Fruit fly (Drosophila melanogaster) whole organism, embryonic: ENCODE results near the gene Xport-B.

ENCODE experiments used
- ATbp ChIP-seq: fragments of 200-800 bp; sonication (Bioruptor generic); optimal IDR thresholded peaks from 2 replicates; lab custom pipeline; 2017; ENCODE audit warnings: missing biosample characterization, mild to moderate bottlenecking, missing genetic modification characterization, missing genetic modification reagents
- Antp ChIP-seq: fragments of 200-800 bp; sonication (Bioruptor generic); optimal IDR thresholded peaks from 3 replicates; lab custom pipeline; 2016; ENCODE audit warnings: missing biosample characterization, missing genetic modification characterization
- B-H2 ChIP-seq: fragments of 200-800 bp; sonication (Bioruptor generic); optimal IDR thresholded peaks from 2 replicates; lab custom pipeline; 2018; ENCODE audit warnings: missing biosample characterization, mild to moderate bottlenecking, missing genetic modification characterization
- CG10462 ChIP-seq: fragments of 200-800 bp; sonication (Bioruptor generic); optimal IDR thresholded peaks from 2 replicates; lab custom pipeline; 2016; ENCODE audit warnings: missing biosample characterization, missing genetic modification characterization
- CG10959 ChIP-seq: fragments of 200-800 bp; sonication (Bioruptor generic); IDR thresholded peaks from 2 replicates; pipeline ENCODE4 v1.3.6; 2022; ENCODE audit warnings: missing biosample characterization, missing genetic modification characterization
- CG11398 ChIP-seq: fragments of 200-800 bp; sonication (Bioruptor generic); optimal IDR thresholded peaks from 2 replicates; lab custom pipeline; 2016; ENCODE audit warnings: missing biosample characterization, missing genetic modification characterization
- CG11696 ChIP-seq: fragments of 200-800 bp; sonication (Bioruptor generic); IDR thresholded peaks from 2 replicates; pipeline ENCODE4 v1.3.6; 2022; ENCODE audit warnings: missing biosample characterization, missing genetic modification characterization
- CG12391 ChIP-seq: fragments of 200-800 bp; sonication (Bioruptor generic); optimal IDR thresholded peaks from 3 replicates; lab custom pipeline; 2018; ENCODE audit warnings: missing biosample characterization, mild to moderate bottlenecking, missing genetic modification characterization, moderate library complexity
- CG12659 ChIP-seq: fragments of 200-800 bp; sonication (Bioruptor generic); optimal IDR thresholded peaks from 3 replicates; lab custom pipeline; 2017; ENCODE audit warnings: mild to moderate bottlenecking, missing biosample characterization, missing genetic modification reagents, missing genetic modification characterization
- CG13287 ChIP-seq: fragments of 200-800 bp; sonication (Bioruptor generic); IDR thresholded peaks from 2 replicates; pipeline ENCODE4 v1.3.6; 2022; ENCODE audit warnings: missing biosample characterization, missing genetic modification characterization; ENCODE audit not compliant: partially characterized antibody
- CG14441 ChIP-seq: fragments of 200-800 bp; sonication (Bioruptor generic); IDR thresholded peaks from 2 replicates; pipeline ENCODE4 v1.3.6; 2022; ENCODE audit warnings: missing biosample characterization, missing genetic modification characterization
- CG16779 ChIP-seq: fragments of 200-800 bp; sonication (Bioruptor generic); IDR thresholded peaks from 2 replicates; pipeline ENCODE4 v1.3.6; 2022; ENCODE audit warnings: missing biosample characterization, missing genetic modification characterization
- CG2120 ChIP-seq: fragments of 200-800 bp; sonication (Bioruptor generic); optimal IDR thresholded peaks from 3 replicates; lab custom pipeline; 2016; ENCODE audit warnings: missing biosample characterization, missing genetic modification characterization
- CG4360 ChIP-seq: fragments of 200-800 bp; sonication (Bioruptor generic); IDR thresholded peaks from 2 replicates; pipeline ENCODE4 v1.3.6; 2022; ENCODE audit warnings: missing biosample characterization, missing genetic modification characterization
- CG7372 ChIP-seq: fragments of 200-800 bp; sonication (Bioruptor generic); IDR thresholded peaks from 2 replicates; pipeline ENCODE4 v1.3.6; 2022; ENCODE audit warnings: missing biosample characterization, missing genetic modification characterization
- CG7928 ChIP-seq: fragments of 200-800 bp; sonication (Bioruptor generic); optimal IDR thresholded peaks from 2 replicates; lab custom pipeline; 2017; ENCODE audit warnings: missing biosample characterization, mild to moderate bottlenecking, missing genetic modification characterization
- CG9797 ChIP-seq: fragments of 200-800 bp; sonication (Bioruptor generic); optimal IDR thresholded peaks from 3 replicates; lab custom pipeline; 2018; ENCODE audit warnings: missing biosample characterization, mild to moderate bottlenecking, missing genetic modification characterization
- CHES-1-like ChIP-seq: fragments of 200-800 bp; sonication (Bioruptor generic); optimal IDR thresholded peaks from 2 replicates; lab custom pipeline; 2016; ENCODE audit warnings: missing biosample characterization, missing genetic modification characterization
- Dad ChIP-seq: fragments of 200-800 bp; sonication (Bioruptor generic); optimal IDR thresholded peaks from 3 replicates; lab custom pipeline; 2016; ENCODE audit warnings: missing biosample characterization, missing genetic modification characterization
- Ets65A ChIP-seq: fragments of 200-800 bp; sonication (Bioruptor generic); peaks from one replicate; lab custom pipeline; 2016; ENCODE audit warnings: missing biosample characterization, missing genetic modification characterization
- Gug ChIP-seq: fragments of 200-800 bp; sonication (Bioruptor generic); IDR thresholded peaks from 4 replicates; pipeline ENCODE4 v1.3.6; 2022; ENCODE audit warnings: missing biosample characterization, missing genetic modification characterization
- HLH3B ChIP-seq: fragments of 200-800 bp; sonication (Bioruptor generic); IDR thresholded peaks from 2 replicates; pipeline ENCODE4 v1.3.6; 2022; ENCODE audit warnings: missing biosample characterization, missing genetic modification characterization
- Hmr ChIP-seq: fragments of 200-800 bp; sonication (Bioruptor generic); optimal IDR thresholded peaks from 3 replicates; lab custom pipeline; 2017; ENCODE audit warnings: mild to moderate bottlenecking, missing biosample characterization, missing genetic modification reagents, missing genetic modification characterization
- Kr ChIP-seq: fragments of 200-800 bp; sonication (Bioruptor generic); optimal IDR thresholded peaks from 2 replicates; lab custom pipeline; 2017; ENCODE audit warnings: missing biosample characterization, mild to moderate bottlenecking, missing genetic modification characterization
- Max ChIP-seq: fragments of 200-800 bp; sonication (Bioruptor generic); optimal IDR thresholded peaks from 2 replicates; lab custom pipeline; 2016; ENCODE audit warnings: missing biosample characterization, mild to moderate bottlenecking, missing genetic modification characterization
- Oli ChIP-seq: fragments of 200-800 bp; sonication (Bioruptor generic); optimal IDR thresholded peaks from 2 replicates; lab custom pipeline; 2018; ENCODE audit warnings: missing biosample characterization, mild to moderate bottlenecking, missing genetic modification characterization, moderate library complexity
- Ssrp ChIP-seq: fragments of 200-800 bp; sonication (Bioruptor generic); optimal IDR thresholded peaks from 2 replicates; lab custom pipeline; 2018; ENCODE audit warnings: missing biosample characterization, mild to moderate bottlenecking, missing genetic modification characterization, moderate library complexity
- Xrp1 ChIP-seq: fragments of 200-800 bp; sonication (Bioruptor generic); IDR thresholded peaks from 2 replicates; pipeline ENCODE4 v1.3.6; 2022; ENCODE audit warnings: missing biosample characterization, missing genetic modification characterization
- ab ChIP-seq: fragments of 200-800 bp; sonication (Bioruptor generic); optimal IDR thresholded peaks from 2 replicates; lab custom pipeline; 2016; ENCODE audit warnings: missing biosample characterization, missing genetic modification characterization
- ase ChIP-seq: fragments of 200-800 bp; sonication (Bioruptor generic); IDR thresholded peaks from 3 replicates; pipeline ENCODE4 v1.3.6; 2022; ENCODE audit warnings: missing biosample characterization, missing genetic modification characterization
- ash1 ChIP-seq: fragments of 200-800 bp; sonication (Bioruptor generic); optimal IDR thresholded peaks from 2 replicates; lab custom pipeline; 2018; ENCODE audit warnings: missing biosample characterization, mild to moderate bottlenecking, missing genetic modification characterization
- cas ChIP-seq: fragments of 200-800 bp; sonication (Bioruptor generic); IDR thresholded peaks from 2 replicates; pipeline ENCODE4 v1.3.6; 2022; ENCODE audit warnings: missing biosample characterization, missing genetic modification characterization
- cg ChIP-seq: fragments of 200-800 bp; sonication (Bioruptor generic); optimal IDR thresholded peaks from 3 replicates; lab custom pipeline; 2019; ENCODE audit warnings: missing biosample characterization, mild to moderate bottlenecking, missing genetic modification characterization, moderate library complexity
- corto ChIP-seq: fragments of 200-800 bp; sonication (Bioruptor generic); optimal IDR thresholded peaks from 2 replicates; lab custom pipeline; 2016; ENCODE audit warnings: missing biosample characterization, mild to moderate bottlenecking, missing genetic modification characterization, moderate library complexity
- da ChIP-seq: fragments of 200-800 bp; sonication (Bioruptor generic); optimal IDR thresholded peaks from 2 replicates; lab custom pipeline; 2016; ENCODE audit warnings: missing biosample characterization, missing genetic modification characterization
- ham ChIP-seq: fragments of 200-800 bp; sonication (Bioruptor generic); IDR thresholded peaks from 2 replicates; pipeline ENCODE4 v1.3.6; 2022; ENCODE audit warnings: missing biosample characterization, missing genetic modification characterization
- hth ChIP-seq: fragments of >200 bp; optimal IDR thresholded peaks from 2 replicates; lab custom pipeline; 2017; ENCODE audit warnings: inconsistent platforms
- lilli ChIP-seq: fragments of 200-800 bp; sonication (Bioruptor generic); optimal IDR thresholded peaks from 3 replicates; lab custom pipeline; 2016; ENCODE audit warnings: missing biosample characterization, missing genetic modification characterization
- lmd ChIP-seq: fragments of 200-800 bp; sonication (Bioruptor generic); IDR thresholded peaks from 2 replicates; pipeline ENCODE4 v1.3.6; 2022; ENCODE audit warnings: missing biosample characterization, missing genetic modification characterization
- nerfin-2 ChIP-seq: fragments of 200-800 bp; sonication (Bioruptor generic); IDR thresholded peaks from 2 replicates; pipeline ENCODE4 v1.3.6; 2022; ENCODE audit warnings: missing biosample characterization, missing genetic modification characterization; ENCODE audit not compliant: partially characterized antibody
- nom ChIP-seq: fragments of 200-800 bp; sonication (Bioruptor generic); optimal IDR thresholded peaks from 2 replicates; lab custom pipeline; 2017; ENCODE audit warnings: missing biosample characterization, missing genetic modification characterization, mild to moderate bottlenecking, moderate library complexity, missing genetic modification reagents
- pum ChIP-seq: fragments of 200-800 bp; sonication (Bioruptor generic); optimal IDR thresholded peaks from 2 replicates; lab custom pipeline; 2016; ENCODE audit warnings: missing biosample characterization, missing genetic modification characterization
- sd ChIP-seq: fragments of 200-800 bp; sonication (Bioruptor generic); optimal IDR thresholded peaks from 3 replicates; lab custom pipeline; 2018; ENCODE audit warnings: missing biosample characterization, mild to moderate bottlenecking, missing genetic modification characterization, moderate library complexity
- sens-2 ChIP-seq: fragments of 200-800 bp; sonication (Bioruptor generic); IDR thresholded peaks from 2 replicates; pipeline ENCODE4 v1.3.6; 2022; ENCODE audit warnings: missing biosample characterization, missing genetic modification characterization
- sima ChIP-seq: fragments of 200-800 bp; sonication (Bioruptor generic); optimal IDR thresholded peaks from 2 replicates; lab custom pipeline; 2016; ENCODE audit warnings: missing biosample characterization, missing genetic modification characterization
- slou ChIP-seq: fragments of 200-800 bp; sonication (Bioruptor generic); optimal IDR thresholded peaks from 3 replicates; lab custom pipeline; 2016; ENCODE audit warnings: missing biosample characterization, missing genetic modification characterization
- so ChIP-seq: fragments of 200-800 bp; sonication (Bioruptor generic); IDR thresholded peaks from 3 replicates; pipeline ENCODE4 v1.3.6; 2022; ENCODE audit warnings: missing biosample characterization, missing genetic modification characterization
- tna ChIP-seq: fragments of 200-800 bp; sonication (Bioruptor generic); IDR thresholded peaks from 2 replicates; pipeline ENCODE4 v1.3.6; 2022; ENCODE audit warnings: missing biosample characterization, missing genetic modification characterization; ENCODE audit not compliant: partially characterized antibody
- unc-4 ChIP-seq: fragments of 200-800 bp; sonication (Bioruptor generic); IDR thresholded peaks from 2 replicates; pipeline ENCODE4 v1.3.6; 2022; ENCODE audit warnings: missing biosample characterization, missing genetic modification characterization; ENCODE audit not compliant: partially characterized antibody
- vnd ChIP-seq: fragments of 200-800 bp; sonication (Bioruptor generic); IDR thresholded peaks from 3 replicates; pipeline ENCODE4 v1.3.6; 2022; ENCODE audit warnings: missing biosample characterization, missing genetic modification characterization; ENCODE audit not compliant: partially characterized antibody
- z ChIP-seq: fragments of 200-800 bp; sonication (Bioruptor generic); IDR thresholded peaks from 3 replicates; pipeline ENCODE4 v1.3.6; 2022; ENCODE audit warnings: missing biosample characterization, missing genetic modification characterization

The Xport-B gene

dm6 chr3R:19892046-19892445, 23.2 kb downstream of the Xport-B start (continued):
- TF ChIP-seq so (GFP tag; lab: Robert Waterston, UW) (peak; percentile 71; the same call in 2 of the 3 replicates), pum (GFP tag; lab: Kevin White, UChicago) (peak; percentile 71), CG10959 (peak; percentile 54), CG11398 (peak; percentile 41), Kr (GFP tag; lab: Kevin White, UChicago) (no peak), cg (GFP tag; lab: Kevin White, UChicago) (no peak), da (GFP tag; lab: Kevin White, UChicago) (no peak), CG13287 (GFP tag; lab: Robert Waterston, UW) (peak; percentile 14; the same call in 1 of the 2 replicates), sima (GFP tag; lab: Kevin White, UChicago) (no peak), Ssrp (peak; percentile 61), Max (GFP tag; lab: Kevin White, UChicago) (peak; percentile 31), Xrp1 (GFP tag; lab: Robert Waterston, UW) (peak; percentile 80; the same call in 1 of the 2 replicates), CG7372 (GFP tag; lab: Robert Waterston, UW) (peak; percentile 78), CG2120 (peak; percentile 55), CG11696 (GFP tag; lab: Robert Waterston, UW) (peak; percentile 68), ase (GFP tag; lab: Robert Waterston, UW) (peak; percentile 34; the same call in 1 of the 3 replicates), vnd (GFP tag; lab: Robert Waterston, UW) (0 out of 3 replicates have a peak, but pooled peaks have one; percentile 40), CG12659 (GFP tag; lab: Kevin White, UChicago) (peak; percentile 54), Dad (peak; percentile 71), Ets65A (peak; percentile 98), CG9797 (GFP tag; lab: Kevin White, UChicago) (no peak), CG10462 (GFP tag; lab: Kevin White, UChicago) (no peak), nerfin-2 (no peak), Gug (peak; percentile 73; the same call in 3 of the 4 replicates), Hmr (no peak), CG4360 (0 out of 2 replicates have a peak, but pooled peaks have one; percentile 33), ab (no peak), CG7928 (GFP tag; lab: Kevin White, UChicago) (no peak), ash1 (GFP tag; lab: Kevin White, UChicago) (no peak), Oli (tag; lab: Kevin White, UChicago) (peak; percentile 77), ham (GFP tag; lab: Robert Waterston, UW) (no peak), cas (GFP tag; lab: Robert Waterston, UW) (no peak), lilli (GFP tag; lab: Kevin White, UChicago) (peak; percentile 75), tna (GFP tag; lab: Robert Waterston, UW) (no peak), z (GFP tag; lab: Robert Waterston, UW) (no peak), lmd (GFP tag; lab: Robert Waterston, UW) (peak; percentile 83), nom (no peak), corto (GFP tag; lab: Kevin White, UChicago) (no peak), CG14441 (GFP tag; lab: Robert Waterston, UW) (peak; percentile 87), Antp (peak; percentile 85), CG16779 (GFP tag; lab: Robert Waterston, UW) (no peak), unc-4 (GFP tag; lab: Robert Waterston, UW) (no peak), CHES-1-like (GFP tag; lab: Kevin White, UChicago) (peak; percentile 40), HLH3B (peak; percentile 52; the same call in 1 of the 2 replicates), ATbp (GFP tag; lab: Kevin White, UChicago) (peak; percentile 65), sens-2 (GFP tag; lab: Robert Waterston, UW) (peak; percentile 55; the same call in 1 of the 2 replicates), hth (lab: Kevin White, UChicago) (no peak), sd (tag; lab: Kevin White, UChicago) (peak; percentile 46), CG12391 (tag; lab: Kevin White, UChicago) (peak; percentile 65), B-H2 (peak; percentile 32), slou (GFP tag; lab: Kevin White, UChicago) (peak; percentile 24)
